Fruit fly (Drosophila melanogaster) whole organism, pupa: ENCODE measurements around the gene barr.

Experiments
- CG10348 ChIP-seq: fragments of 200-800 bp; sonication (Bioruptor generic); IDR thresholded peaks from 2 replicates; pipeline ENCODE4 v1.3.6; 2022; ENCODE audit warnings: missing biosample characterization, missing genetic modification characterization
- CG12605 ChIP-seq: fragments of 200-800 bp; sonication (Bioruptor generic); IDR thresholded peaks from 2 replicates; pipeline ENCODE4 v1.3.6; 2022; ENCODE audit warnings: missing biosample characterization, missing genetic modification characterization
- CG13204 ChIP-seq: fragments of 200-800 bp; sonication (Bioruptor generic); optimal IDR thresholded peaks from 2 replicates; lab custom pipeline; 2018; ENCODE audit warnings: missing biosample characterization, mild to moderate bottlenecking, missing genetic modification characterization, moderate library complexity
- CG14655 ChIP-seq: fragments of 200-800 bp; sonication (Bioruptor generic); optimal IDR thresholded peaks from 3 replicates; lab custom pipeline; 2017; ENCODE audit warnings: mild to moderate bottlenecking, missing biosample characterization, missing genetic modification reagents, missing genetic modification characterization
- CG15710 ChIP-seq: fragments of 200-800 bp; sonication (Bioruptor generic); optimal IDR thresholded peaks from 2 replicates; lab custom pipeline; 2018; ENCODE audit warnings: missing biosample characterization, mild to moderate bottlenecking, missing genetic modification characterization, moderate library complexity
- CG17806 ChIP-seq: fragments of 200-800 bp; sonication (Bioruptor generic); optimal IDR thresholded peaks from 2 replicates; lab custom pipeline; 2018; ENCODE audit warnings: missing biosample characterization, mild to moderate bottlenecking, missing genetic modification characterization, moderate library complexity
- CG32121 ChIP-seq: fragments of 200-800 bp; sonication (Bioruptor generic); IDR thresholded peaks from 2 replicates; pipeline ENCODE4 v1.3.6; 2022; ENCODE audit warnings: missing biosample characterization, missing genetic modification characterization
- CG34367 ChIP-seq: fragments of 200-800 bp; sonication (Bioruptor generic); optimal IDR thresholded peaks from 2 replicates; lab custom pipeline; 2018; ENCODE audit warnings: missing biosample characterization, mild to moderate bottlenecking, missing genetic modification characterization
- CG4496 ChIP-seq: fragments of 200-800 bp; sonication (Bioruptor generic); IDR thresholded peaks from 3 replicates; pipeline ENCODE4 v1.3.6; 2022; ENCODE audit warnings: missing biosample characterization, missing genetic modification characterization
- CG8159 ChIP-seq: fragments of 200-800 bp; sonication (Bioruptor generic); optimal IDR thresholded peaks from 3 replicates; lab custom pipeline; 2018; ENCODE audit warnings: missing biosample characterization, mild to moderate bottlenecking, missing genetic modification characterization, moderate library complexity
- CG8301 ChIP-seq: fragments of 200-800 bp; sonication (Bioruptor generic); optimal IDR thresholded peaks from 2 replicates; lab custom pipeline; 2018; ENCODE audit warnings: missing biosample characterization, mild to moderate bottlenecking, missing genetic modification characterization
- CG9948 ChIP-seq: fragments of 200-800 bp; sonication (Bioruptor generic); optimal IDR thresholded peaks from 2 replicates; lab custom pipeline; 2018; ENCODE audit warnings: missing biosample characterization, mild to moderate bottlenecking, missing genetic modification characterization, moderate library complexity
- D1 ChIP-seq: fragments of 200-800 bp; sonication (Bioruptor generic); optimal IDR thresholded peaks from 2 replicates; lab custom pipeline; 2018; ENCODE audit warnings: missing biosample characterization, mild to moderate bottlenecking, missing genetic modification characterization, moderate library complexity
- EcR ChIP-seq: fragments of 200-800 bp; sonication (Bioruptor generic); optimal IDR thresholded peaks from 3 replicates; lab custom pipeline; 2019; ENCODE audit warnings: missing biosample characterization, missing genetic modification characterization, mild to moderate bottlenecking, moderate library complexity, missing genetic modification reagents
- Ets98B ChIP-seq: fragments of 200-800 bp; sonication (Bioruptor generic); IDR thresholded peaks from 2 replicates; pipeline ENCODE4 v1.3.6; 2022; ENCODE audit warnings: missing biosample characterization, missing genetic modification characterization
- Pif1A ChIP-seq: fragments of 200-800 bp; sonication (Bioruptor generic); optimal IDR thresholded peaks from 3 replicates; lab custom pipeline; 2016; ENCODE audit warnings: missing biosample characterization, missing genetic modification characterization
- Pif1B ChIP-seq: fragments of 200-800 bp; sonication (Bioruptor generic); optimal IDR thresholded peaks from 3 replicates; lab custom pipeline; 2016; ENCODE audit warnings: missing biosample characterization, missing genetic modification characterization
- Snoo ChIP-seq: fragments of 200-800 bp; sonication (Bioruptor generic); optimal IDR thresholded peaks from 3 replicates; lab custom pipeline; 2017; ENCODE audit warnings: missing biosample characterization, mild to moderate bottlenecking, missing genetic modification characterization, inconsistent platforms
- fd96Ca ChIP-seq: fragments of 200-800 bp; sonication (Bioruptor generic); IDR thresholded peaks from 3 replicates; pipeline ENCODE4 v1.3.6; 2022; ENCODE audit warnings: missing biosample characterization, missing genetic modification characterization
- gl ChIP-seq: fragments of 200-800 bp; sonication (Bioruptor generic); optimal IDR thresholded peaks from 2 replicates; lab custom pipeline; 2018; ENCODE audit warnings: missing biosample characterization, mild to moderate bottlenecking, missing genetic modification characterization
- rn ChIP-seq: fragments of 200-800 bp; sonication (Bioruptor generic); IDR thresholded peaks from 2 replicates; pipeline ENCODE4 v1.3.6; 2022; ENCODE audit warnings: missing biosample characterization, missing genetic modification characterization

The barr gene

dm6 chr2L:20069158-20070016, 8.2 kb upstream of the barr start:
- TF ChIP-seq CG10348 = no peak
- no peak for TF ChIP-seq CG14655 (GFP tag; lab: Kevin White, UChicago)
- TF ChIP-seq Pif1B (GFP tag; lab: Kevin White, UChicago) = no peak
- TF ChIP-seq fd96Ca (GFP tag; lab: Robert Waterston, UW) = no peak
- TF ChIP-seq EcR (GFP tag; lab: Kevin White, UChicago) = peak; percentile 87
- no peak for TF ChIP-seq Pif1A (GFP tag; lab: Kevin White, UChicago)

- TF ChIP-seq CG17806 (no peak), EcR (GFP tag; lab: Kevin White, UChicago) (peak; percentile 84)
These were observed 6.8 kb upstream of the barr start for dm6 chr2L:20067928-20068327.

- no peak for TF ChIP-seq CG12605 (GFP tag; lab: Robert Waterston, UW)
- no peak for TF ChIP-seq CG8159
- TF ChIP-seq rn (GFP tag; lab: Robert Waterston, UW) = no peak
- no peak for TF ChIP-seq CG34367 (tag; lab: Kevin White, UChicago)
- TF ChIP-seq CG15710 (tag; lab: Kevin White, UChicago) = no peak
- peak; percentile 36; the same call in 1 of the 3 replicates for TF ChIP-seq fd96Ca (GFP tag; lab: Robert Waterston, UW)
- TF ChIP-seq CG13204 (GFP tag; lab: Kevin White, UChicago) = no peak
- TF ChIP-seq CG32121 (GFP tag; lab: Robert Waterston, UW) = no peak
- TF ChIP-seq CG10348 = no peak
- no peak for TF ChIP-seq Snoo (tag; lab: Kevin White, UChicago)
- no peak for TF ChIP-seq CG14655 (GFP tag; lab: Kevin White, UChicago)
- no peak for TF ChIP-seq Pif1B (GFP tag; lab: Kevin White, UChicago)
- peak; percentile 13 for TF ChIP-seq EcR (GFP tag; lab: Kevin White, UChicago)
- TF ChIP-seq CG9948 (tag; lab: Kevin White, UChicago) = no peak
- TF ChIP-seq CG17806 = no peak
- no peak for TF ChIP-seq CG8301
- no peak; the same call in 1 of the 2 replicates for TF ChIP-seq Ets98B (GFP tag; lab: Robert Waterston, UW)
- no peak for TF ChIP-seq Pif1A (GFP tag; lab: Kevin White, UChicago)
- TF ChIP-seq gl (tag; lab: Kevin White, UChicago) = peak; percentile 19
- no peak for TF ChIP-seq CG4496 (GFP tag; lab: Robert Waterston, UW)
- TF ChIP-seq D1 (tag; lab: Kevin White, UChicago) = no peak
These were observed 5.1 kb upstream of the barr start, which contains the start of gene bwa for dm6 chr2L:20066233-20066650. Gene bwa, plus strand, starts transcription at chr2L:20066391.

dm6 chr2L:20065516-20065915, 4.3 kb upstream of the barr start, which contains the start of gene vls:
Gene vls, minus strand, starts transcription at chr2L:20065679.
- TF ChIP-seq D1 (tag; lab: Kevin White, UChicago) (no peak), Pif1A (GFP tag; lab: Kevin White, UChicago) (no peak), rn (GFP tag; lab: Robert Waterston, UW) (no peak), EcR (GFP tag; lab: Kevin White, UChicago) (no peak), CG15710 (tag; lab: Kevin White, UChicago) (no peak), CG4496 (GFP tag; lab: Robert Waterston, UW) (no peak), Ets98B (GFP tag; lab: Robert Waterston, UW) (no peak), CG17806 (no peak), CG10348 (no peak), Snoo (tag; lab: Kevin White, UChicago) (no peak), CG14655 (GFP tag; lab: Kevin White, UChicago) (no peak), CG9948 (tag; lab: Kevin White, UChicago) (no peak), CG32121 (GFP tag; lab: Robert Waterston, UW) (no peak), CG34367 (tag; lab: Kevin White, UChicago) (no peak), fd96Ca (GFP tag; lab: Robert Waterston, UW) (no peak), CG8159 (no peak), CG12605 (GFP tag; lab: Robert Waterston, UW) (no peak), CG8301 (no peak)

dm6 chr2L:20057391-20057790, 3.8 kb downstream of the barr start:
- no peak for TF ChIP-seq EcR (GFP tag; lab: Kevin White, UChicago)

- no peak for TF ChIP-seq CG9948 (tag; lab: Kevin White, UChicago)
- TF ChIP-seq rn (GFP tag; lab: Robert Waterston, UW) = no peak
- no peak for TF ChIP-seq CG15710 (tag; lab: Kevin White, UChicago)
- no peak for TF ChIP-seq CG12605 (GFP tag; lab: Robert Waterston, UW)
- no peak for TF ChIP-seq Pif1A (GFP tag; lab: Kevin White, UChicago)
- no peak for TF ChIP-seq CG14655 (GFP tag; lab: Kevin White, UChicago)
- no peak for TF ChIP-seq gl (tag; lab: Kevin White, UChicago)
- no peak for TF ChIP-seq CG8159
- no peak for TF ChIP-seq CG13204 (GFP tag; lab: Kevin White, UChicago)
- TF ChIP-seq CG17806 = no peak
- TF ChIP-seq D1 (tag; lab: Kevin White, UChicago) = no peak
- TF ChIP-seq Pif1B (GFP tag; lab: Kevin White, UChicago) = no peak
- TF ChIP-seq Snoo (tag; lab: Kevin White, UChicago) = no peak
- TF ChIP-seq CG34367 (tag; lab: Kevin White, UChicago) = no peak
These were observed 9.8 kb downstream of the barr start for dm6 chr2L:20051172-20051893.
